Worm (Caenorhabditis elegans) whole organism, L4 larva: ENCODE results near the gene rpb-2.

Source experiments
- F37D6.2 ChIP-seq: sonication (generic microtip); optimal IDR thresholded peaks from 2 replicates; lab custom pipeline; 2016; ENCODE audit warnings: mild to moderate bottlenecking, missing genetic modification characterization, missing compliant biosample characterization
- F49E8.2 ChIP-seq: sonication (generic microtip); optimal IDR thresholded peaks from 2 replicates; lab custom pipeline; 2016; ENCODE audit warnings: missing compliant biosample characterization, mild to moderate bottlenecking, missing genetic modification characterization, borderline replicate concordance
- Y5F2A.4 ChIP-seq: fragments of 200-800 bp; sonication (Bioruptor generic); optimal IDR thresholded peaks from 2 replicates; lab custom pipeline; 2018; ENCODE audit warnings: mild to moderate bottlenecking, missing genetic modification characterization, missing compliant biosample characterization
- Y75B8A.6 ChIP-seq: fragments of 200-800 bp; sonication (Bioruptor generic); IDR thresholded peaks from 2 replicates; pipeline ENCODE4 v1.3.6; 2022; ENCODE audit warnings: missing genetic modification reagents, missing genetic modification characterization, missing compliant biosample characterization
- ZK337.2 ChIP-seq: fragments of 200-800 bp; sonication (Bioruptor generic); IDR thresholded peaks from 2 replicates; pipeline ENCODE4 v1.3.6; 2022; ENCODE audit warnings: missing genetic modification reagents, missing genetic modification characterization, missing compliant biosample characterization
- arid-1 ChIP-seq: fragments of 200-800 bp; sonication (Bioruptor generic); conservative IDR thresholded peaks from 2 replicates; pipeline ENCODE4 v1.3.6; 2022; ENCODE audit warnings: missing genetic modification reagents, missing genetic modification characterization, missing compliant biosample characterization
- ceh-20 ChIP-seq: fragments of 200-800 bp; sonication (Bioruptor generic); IDR thresholded peaks from 2 replicates; pipeline ENCODE4 v1.3.6; 2022; ENCODE audit warnings: missing genetic modification reagents, missing genetic modification characterization, missing compliant biosample characterization
- ceh-32 ChIP-seq: sonication (generic microtip); optimal IDR thresholded peaks from 2 replicates; lab custom pipeline; 2016; ENCODE audit warnings: mild to moderate bottlenecking, missing genetic modification characterization, missing compliant biosample characterization; ENCODE audit not compliant: poor library complexity
- ceh-62 ChIP-seq: sonication (generic microtip); optimal IDR thresholded peaks from 2 replicates; lab custom pipeline; 2017; ENCODE audit warnings: missing biosample characterization, missing genetic modification characterization
- ceh-82 ChIP-seq: sonication (generic microtip); optimal IDR thresholded peaks from 2 replicates; lab custom pipeline; 2017; ENCODE audit warnings: missing biosample characterization, missing genetic modification characterization
- ces-1 ChIP-seq: fragments of 150-350 bp; sonication (generic microtip); optimal IDR thresholded peaks from 4 replicates; lab custom pipeline; 2014; ENCODE audit warnings: missing biosample characterization, missing genetic modification reagents, missing genetic modification characterization
- ctbp-1 ChIP-seq: fragments of 200-800 bp; sonication (Bioruptor generic); IDR thresholded peaks from 2 replicates; pipeline ENCODE4 v1.3.6; 2022; ENCODE audit warnings: missing genetic modification reagents, missing genetic modification characterization, missing compliant biosample characterization
- daf-12 ChIP-seq: fragments of 150-350 bp; optimal IDR thresholded peaks from 2 replicates; lab custom pipeline; 2014; ENCODE audit warnings: missing biosample characterization, missing genetic modification reagents, missing genetic modification characterization
- daf-19 ChIP-seq: fragments of 200-800 bp; sonication (Bioruptor generic); conservative IDR thresholded peaks from 2 replicates; pipeline ENCODE4 v1.3.6; 2022; ENCODE audit warnings: missing genetic modification characterization, missing compliant biosample characterization
- daf-8 ChIP-seq: fragments of 200-800 bp; sonication (Bioruptor generic); IDR thresholded peaks from 2 replicates; pipeline ENCODE4 v1.3.6; 2022; ENCODE audit warnings: missing genetic modification characterization, missing compliant biosample characterization
- dmd-8 ChIP-seq: fragments of 200-800 bp; sonication (Bioruptor generic); IDR thresholded peaks from 2 replicates; pipeline ENCODE4 v1.3.6; 2022; ENCODE audit warnings: missing genetic modification characterization, missing compliant biosample characterization
- dmd-9 ChIP-seq: fragments of 200-800 bp; sonication (Bioruptor generic); IDR thresholded peaks from 2 replicates; pipeline ENCODE4 v1.3.6; 2022; ENCODE audit warnings: missing genetic modification reagents, missing genetic modification characterization, missing compliant biosample characterization
- dpl-1 ChIP-seq: fragments of 150-350 bp; optimal IDR thresholded peaks from 2 replicates; lab custom pipeline; 2014; ENCODE audit warnings: missing biosample characterization, missing genetic modification reagents, missing genetic modification characterization
- duxl-1 ChIP-seq: sonication (generic microtip); optimal IDR thresholded peaks from 2 replicates; lab custom pipeline; 2016; ENCODE audit warnings: mild to moderate bottlenecking, missing genetic modification characterization, moderate library complexity, missing compliant biosample characterization; ENCODE audit not compliant: poor library complexity
- hif-1 ChIP-seq, 2 experiments: sonication (generic microtip); optimal IDR thresholded peaks; 2 replicates each; lab custom pipeline; 2016 to 2017; ENCODE audit warnings: missing compliant biosample characterization in 2 of 2, missing genetic modification characterization in 2 of 2, missing genetic modification reagents in 2 of 2, missing genotype in 2 of 2, mild to moderate bottlenecking in 1 of 2
- hlh-11 ChIP-seq: fragments of 200-800 bp; sonication (Bioruptor generic); optimal IDR thresholded peaks from 2 replicates; lab custom pipeline; 2018; ENCODE audit warnings: mild to moderate bottlenecking, missing genetic modification characterization, missing compliant biosample characterization
- hmg-1.1 ChIP-seq: fragments of 200-800 bp; sonication (Bioruptor generic); IDR thresholded peaks from 2 replicates; pipeline ENCODE4 v1.3.6; 2022; ENCODE audit warnings: missing genetic modification reagents, missing genetic modification characterization, missing compliant biosample characterization
- jun-1 ChIP-seq: fragments of 150-350 bp; optimal IDR thresholded peaks from 2 replicates; lab custom pipeline; 2014; ENCODE audit warnings: missing biosample characterization, missing genetic modification reagents, missing genetic modification characterization
- lin-29 ChIP-seq: fragments of 200-800 bp; sonication (Bioruptor generic); IDR thresholded peaks from 2 replicates; pipeline ENCODE4 v1.3.6; 2022; ENCODE audit warnings: missing genetic modification reagents, missing genetic modification characterization, missing compliant biosample characterization
- lsy-2 ChIP-seq, 2 experiments: fragments of 150-350 bp in 1 of 2; sonication (generic microtip) in 1 of 2; optimal IDR thresholded peaks; 2 replicates each; lab custom pipeline; 2014 to 2017; ENCODE audit warnings: missing biosample characterization in 2 of 2, missing genetic modification characterization in 2 of 2
- madf-5 ChIP-seq, 2 experiments: fragments of 200-800 bp; sonication (Bioruptor generic); IDR thresholded peaks; 2 replicates each; pipeline ENCODE4 v1.3.6; 2022; ENCODE audit warnings: missing compliant biosample characterization in 2 of 2, missing genetic modification characterization in 2 of 2
- madf-9 ChIP-seq: fragments of 200-800 bp; sonication (Bioruptor generic); conservative IDR thresholded peaks from 2 replicates; pipeline ENCODE4 v1.3.6; 2022; ENCODE audit warnings: missing genetic modification reagents, missing genetic modification characterization, missing compliant biosample characterization
- mdl-1 ChIP-seq, 2 experiments: fragments of 150-350 bp in 1 of 2; sonication (generic microtip) in 1 of 2; optimal IDR thresholded peaks; 2 replicates each; lab custom pipeline; 2014 to 2017; ENCODE audit warnings: missing biosample characterization in 2 of 2, missing genetic modification characterization in 2 of 2
- mdt-29 ChIP-seq: fragments of 200-800 bp; sonication (Bioruptor generic); IDR thresholded peaks from 2 replicates; pipeline ENCODE4 v1.3.6; 2022; ENCODE audit warnings: missing genetic modification reagents, missing genetic modification characterization, missing compliant biosample characterization
- mep-1 ChIP-seq: fragments of 150-350 bp; sonication (generic microtip); optimal IDR thresholded peaks from 3 replicates; lab custom pipeline; 2014; ENCODE audit warnings: missing biosample characterization, missing genetic modification characterization
- nhr-102 ChIP-seq: sonication (generic microtip); optimal IDR thresholded peaks from 2 replicates; lab custom pipeline; 2016; ENCODE audit warnings: mild to moderate bottlenecking, missing genetic modification characterization, moderate library complexity, missing compliant biosample characterization
- nhr-25 ChIP-seq: sonication (generic microtip); optimal IDR thresholded peaks from 2 replicates; lab custom pipeline; 2017; ENCODE audit warnings: missing genetic modification characterization, mild to moderate bottlenecking, missing compliant biosample characterization, antibody characterized with exemption, moderate library complexity, borderline replicate concordance; ENCODE audit not compliant: insufficient read depth
- nhr-28 ChIP-seq: fragments of 150-350 bp; optimal IDR thresholded peaks from 2 replicates; lab custom pipeline; 2014; ENCODE audit warnings: missing biosample characterization, missing genetic modification characterization
- nhr-41 ChIP-seq: fragments of 200-800 bp; sonication (Bioruptor generic); IDR thresholded peaks from 2 replicates; pipeline ENCODE4 v1.3.6; 2022; ENCODE audit warnings: missing genetic modification reagents, missing genetic modification characterization, missing compliant biosample characterization
- nhr-42 ChIP-seq: fragments of 200-800 bp; sonication (Bioruptor generic); IDR thresholded peaks from 2 replicates; pipeline ENCODE4 v1.3.6; 2022; ENCODE audit warnings: missing genetic modification characterization, missing compliant biosample characterization
- nhr-48 ChIP-seq: sonication (generic microtip); optimal IDR thresholded peaks from 2 replicates; lab custom pipeline; 2016; ENCODE audit warnings: mild to moderate bottlenecking, missing genetic modification characterization, missing compliant biosample characterization
- nhr-6 ChIP-seq: fragments of 150-350 bp; optimal IDR thresholded peaks from 2 replicates; lab custom pipeline; 2014; ENCODE audit warnings: missing biosample characterization, missing genetic modification characterization
- nhr-76 ChIP-seq: fragments of 150-350 bp; optimal IDR thresholded peaks from 2 replicates; lab custom pipeline; 2014; ENCODE audit warnings: missing biosample characterization, missing genetic modification characterization
- nhr-77 ChIP-seq: fragments of 150-350 bp; optimal IDR thresholded peaks from 2 replicates; lab custom pipeline; 2014; ENCODE audit warnings: missing biosample characterization, missing genetic modification characterization
- pqm-1 ChIP-seq: sonication (generic microtip); optimal IDR thresholded peaks from 2 replicates; lab custom pipeline; 2017; ENCODE audit warnings: missing biosample characterization, missing genetic modification characterization
- saeg-2 ChIP-seq: fragments of 200-800 bp; sonication (Bioruptor generic); IDR thresholded peaks from 2 replicates; pipeline ENCODE4 v1.3.6; 2022; ENCODE audit warnings: missing genetic modification reagents, missing genetic modification characterization, missing compliant biosample characterization
- skn-1 ChIP-seq: fragments of 150-350 bp; optimal IDR thresholded peaks from 2 replicates; lab custom pipeline; 2014; ENCODE audit warnings: missing biosample characterization, missing genetic modification characterization
- snpc-4 ChIP-seq: fragments of 150-350 bp; optimal IDR thresholded peaks from 2 replicates; lab custom pipeline; 2014; ENCODE audit warnings: missing biosample characterization, missing genetic modification characterization
- spr-1 ChIP-seq: sonication (generic microtip); optimal IDR thresholded peaks from 2 replicates; lab custom pipeline; 2016; ENCODE audit warnings: mild to moderate bottlenecking, missing genetic modification characterization, missing compliant biosample characterization
- unc-130 ChIP-seq: sonication (generic microtip); optimal IDR thresholded peaks from 2 replicates; lab custom pipeline; 2016; ENCODE audit warnings: missing genetic modification reagents, missing genetic modification characterization, missing compliant biosample characterization
- unc-62 ChIP-seq, 3 experiments: fragments of 150-350 bp in 1 of 3; sonication (generic microtip); optimal IDR thresholded peaks in 2 of 3; peaks in 1 of 3; 1 replicate in 1 of 3; 2 replicates in 2 of 3; lab custom pipeline; 2014 to 2017; ENCODE audit warnings: missing biosample characterization in 3 of 3, missing genetic modification characterization in 3 of 3, missing genetic modification reagents in 3 of 3, missing genotype in 1 of 3
- vab-7 ChIP-seq: fragments of 200-800 bp; sonication (Bioruptor generic); IDR thresholded peaks from 2 replicates; pipeline ENCODE4 v1.3.6; 2022; ENCODE audit warnings: missing genetic modification reagents, missing genetic modification characterization, missing compliant biosample characterization
- zfp-2 ChIP-seq: sonication (generic microtip); optimal IDR thresholded peaks from 2 replicates; lab custom pipeline; 2016; ENCODE audit warnings: mild to moderate bottlenecking, missing genetic modification characterization, missing compliant biosample characterization
- zfp-3 ChIP-seq: fragments of 200-800 bp; sonication (Bioruptor generic); conservative IDR thresholded peaks from 2 replicates; pipeline ENCODE4 v1.3.6; 2022; ENCODE audit warnings: missing genetic modification reagents, missing genetic modification characterization, missing compliant biosample characterization
- ztf-11 ChIP-seq: fragments of 150-350 bp; optimal IDR thresholded peaks from 2 replicates; lab custom pipeline; 2014; ENCODE audit warnings: missing biosample characterization, missing genetic modification characterization
- ztf-7 ChIP-seq: fragments of 150-350 bp; optimal IDR thresholded peaks from 2 replicates; lab custom pipeline; 2014; ENCODE audit warnings: missing biosample characterization, missing genetic modification characterization

The rpb-2 gene

ce11 chrIII:4962886-4963285, 23.5 kb downstream of the rpb-2 start, which contains the start of gene C27F2.9:
C27F2.9 (minus strand) TSS chrIII:4963044.
- TF ChIP-seq daf-8 (GFP tag; lab: Robert Waterston, UW) (no peak), nhr-25 (tag; lab: Kevin White, UChicago) (peak; percentile 70), madf-5 (GFP tag; IDR thresholded peaks at IDR 0.05; lab: Robert Waterston, UW) (peak in 1 of 2 experiments; percentile 44; a peak in 1 of 4 replicates), unc-62 (GFP tag; optimal IDR thresholded peaks at IDR 0.05 in 1 of 2; lab: Kevin White, UChicago) (peak in 1 of 2 experiments; percentile 98), unc-62 (tag; optimal IDR thresholded peaks at IDR 0.05; lab: Kevin White, UChicago) (no peak), unc-130 (GFP tag; lab: Kevin White, UChicago) (peak; percentile 59), spr-1 (tag; lab: Kevin White, UChicago) (peak; percentile 68), mdl-1 (tag; optimal IDR thresholded peaks at IDR 0.05; lab: Kevin White, UChicago) (peak in 1 of 2 experiments; percentile 2), snpc-4 (no peak), zfp-3 (GFP tag; lab: Robert Waterston, UW) (0 out of 2 replicates have a peak, but pooled peaks have one; percentile 57), ctbp-1 (GFP tag; lab: Robert Waterston, UW) (peak; percentile 32; the same call in 1 of the 2 replicates), F49E8.2 (tag; lab: Kevin White, UChicago) (peak; percentile 19), jun-1 (no peak), nhr-6 (tag; lab: Kevin White, UChicago) (peak; percentile 82), nhr-42 (GFP tag; lab: Robert Waterston, UW) (peak; percentile 88), nhr-28 (tag; lab: Kevin White, UChicago) (no peak), daf-19 (GFP tag; lab: Robert Waterston, UW) (no peak), ztf-11 (tag; lab: Kevin White, UChicago) (no peak), nhr-102 (tag; lab: Kevin White, UChicago) (peak; percentile 85), ceh-32 (tag; lab: Kevin White, UChicago) (no peak), pqm-1 (tag; lab: Kevin White, UChicago) (no peak), hmg-1.1 (GFP tag; lab: Robert Waterston, UW) (peak; percentile 82), madf-9 (GFP tag; lab: Robert Waterston, UW) (no peak), ces-1 (GFP tag; lab: Kevin White, UChicago) (no peak), arid-1 (GFP tag; lab: Robert Waterston, UW) (peak; percentile 77; the same call in 1 of the 2 replicates), hif-1 (tag; optimal IDR thresholded peaks at IDR 0.05; lab: Kevin White, UChicago) (peak; percentile 40 to 58), daf-12 (no peak), F37D6.2 (tag; lab: Kevin White, UChicago) (peak; percentile 68), duxl-1 (tag; lab: Kevin White, UChicago) (peak; percentile 82), vab-7 (GFP tag; lab: Robert Waterston, UW) (no peak), dpl-1 (GFP tag; lab: Kevin White, UChicago) (peak; percentile 99), dmd-9 (peak; percentile 74; the same call in 1 of the 2 replicates), ceh-62 (no peak), Y5F2A.4 (no peak), ZK337.2 (GFP tag; lab: Robert Waterston, UW) (no peak), lsy-2 (tag; optimal IDR thresholded peaks at IDR 0.05; lab: Kevin White, UChicago) (peak; percentile 56 to 92), ceh-20 (GFP tag; lab: Robert Waterston, UW) (peak; percentile 77), dmd-8 (GFP tag; lab: Robert Waterston, UW) (no peak), nhr-76 (tag; lab: Kevin White, UChicago) (no peak), lin-29 (GFP tag; lab: Robert Waterston, UW) (no peak), ztf-7 (tag; lab: Kevin White, UChicago) (peak; percentile 43), nhr-48 (tag; lab: Kevin White, UChicago) (peak; percentile 54), nhr-77 (tag; lab: Kevin White, UChicago) (peak; percentile 52), mep-1 (tag; lab: Kevin White, UChicago) (peak; percentile 88), zfp-2 (no peak), ceh-82 (tag; lab: Kevin White, UChicago) (no peak), mdt-29 (GFP tag; lab: Robert Waterston, UW) (no peak), Y75B8A.6 (no peak), hlh-11 (tag; lab: Kevin White, UChicago) (no peak), saeg-2 (GFP tag; lab: Robert Waterston, UW) (no peak), nhr-41 (GFP tag; lab: Robert Waterston, UW) (no peak), skn-1 (tag; lab: Kevin White, UChicago) (no peak)
